Fruit fly (Drosophila melanogaster): ENCODE data around the gene Nubp1.
A peak's percentile ranks its signal among the peaks of the same experiment; 100 is the strongest.

Gene Nubp1

DNA sequence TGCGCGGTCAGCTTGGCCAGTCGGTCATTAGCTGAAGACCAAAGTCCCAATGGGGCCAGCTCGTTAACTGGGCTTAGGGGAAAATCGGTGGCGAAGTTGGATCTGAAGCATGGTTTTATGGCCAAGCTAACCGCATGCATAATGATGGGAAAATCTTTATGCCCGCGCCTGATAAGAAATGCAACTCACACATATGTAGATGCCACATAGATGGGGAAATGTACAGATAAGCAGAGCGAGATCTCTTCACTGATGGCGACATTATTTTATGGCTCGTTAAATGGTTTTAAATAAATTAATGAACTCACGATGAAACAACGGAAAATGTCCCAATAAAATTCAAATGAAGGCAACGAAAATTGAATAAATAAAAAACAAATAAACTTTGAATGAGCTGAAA lies 20.5 kb upstream of the Nubp1 start:
- TF ChIP-seq noc (tag; optimal IDR thresholded peaks at IDR 0.05) = no peak

- TF ChIP-seq noc (tag; optimal IDR thresholded peaks at IDR 0.05) = no peak
Observed at dm6 chr2L:16713929-16714328, 18.4 kb upstream of the Nubp1 start.

DNA sequence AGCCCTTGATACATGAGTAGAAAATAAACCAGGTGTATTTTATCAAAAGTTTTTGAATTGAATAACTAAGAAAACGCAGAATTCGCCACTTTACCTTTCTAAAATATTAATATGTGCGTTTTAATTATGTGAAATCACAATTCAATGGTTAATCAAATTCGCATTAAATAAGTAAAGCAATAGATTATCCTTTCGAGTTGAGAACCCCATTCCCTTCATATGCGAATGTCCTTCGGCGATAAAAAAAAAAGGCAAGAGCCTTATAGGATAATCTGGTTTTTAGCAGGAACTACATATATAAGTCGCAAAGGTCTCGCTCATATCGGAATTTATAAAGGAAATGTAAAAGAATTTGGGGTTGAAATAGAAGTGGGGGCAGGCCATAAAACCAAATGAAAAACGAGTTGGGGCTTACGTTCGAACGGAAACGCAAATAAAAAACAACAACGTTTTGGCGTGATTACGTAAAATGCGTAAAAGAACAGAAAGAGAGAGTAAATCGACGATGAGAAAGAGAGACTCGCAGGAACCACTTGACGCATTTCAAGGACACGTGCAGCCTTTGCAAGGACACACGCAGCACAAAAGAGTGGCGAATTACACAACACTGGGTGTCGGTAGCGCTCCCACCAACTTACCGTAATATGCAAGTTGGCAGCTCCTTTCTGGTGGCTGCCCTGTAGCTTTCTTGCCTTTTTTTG lies 17.1 kb upstream of the Nubp1 start:
- no peak for TF ChIP-seq noc (tag; optimal IDR thresholded peaks at IDR 0.05)

DNA sequence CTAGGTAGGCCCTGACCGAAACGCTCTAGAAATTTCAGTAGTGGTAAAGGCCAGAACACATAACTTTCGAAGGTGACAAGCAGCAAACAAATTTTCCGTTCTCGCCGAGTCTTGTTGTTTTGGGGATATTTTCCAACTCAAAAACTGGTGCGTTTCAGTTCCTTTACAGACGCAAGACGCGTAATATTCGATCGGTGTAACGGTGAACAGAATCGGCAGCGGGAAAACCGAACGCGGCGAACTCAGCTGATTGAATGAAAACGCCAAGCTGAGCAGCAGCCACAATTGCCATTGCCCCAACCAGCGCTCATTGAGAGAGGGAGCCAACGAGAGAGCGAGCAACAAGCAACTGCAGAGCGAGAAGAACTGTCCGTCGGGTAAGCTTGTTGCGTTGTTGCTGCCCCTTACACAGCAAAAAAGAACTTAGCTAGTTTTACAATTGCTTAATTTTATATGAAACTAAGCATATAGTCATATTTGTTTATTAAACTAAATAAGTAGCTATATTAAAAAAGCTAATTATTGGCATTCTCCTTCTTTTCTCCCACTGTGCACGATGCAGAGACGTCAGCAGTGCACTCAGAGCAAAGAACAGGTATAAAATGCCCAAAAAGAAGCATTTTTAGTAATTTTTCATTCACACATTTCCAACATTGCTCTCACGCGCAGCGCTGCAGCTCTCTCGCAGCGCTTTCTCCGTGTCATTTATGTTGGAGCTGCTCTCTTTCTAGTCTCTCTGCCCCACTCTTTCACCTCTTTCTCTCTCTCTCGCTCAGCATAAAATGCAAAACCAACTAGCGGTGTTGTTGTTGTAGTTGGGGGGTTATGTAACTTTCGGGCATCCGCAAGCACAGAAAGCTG lies 16.3 kb upstream of the Nubp1 start, which contains the start of the genes Cyt-c-d and CG31808:
Gene Cyt-c-d (plus strand): TSS at position 51 of the 861 bp plus-strand sequence.
Gene CG31808 (minus strand): TSS at position 355 of the 861 bp plus-strand sequence.
- peak; percentile 83 for TF ChIP-seq noc (tag; optimal IDR thresholded peaks at IDR 0.05)

- TF ChIP-seq noc (tag; optimal IDR thresholded peaks at IDR 0.05) = no peak
Observed at dm6 chr2L:16716771-16717170, 15.6 kb upstream of the Nubp1 start.

dm6 chr2L:16718446-16719173 lies 13.7 kb upstream of the Nubp1 start:
- no peak for TF ChIP-seq noc (tag; optimal IDR thresholded peaks at IDR 0.05)

- TF ChIP-seq noc (tag; optimal IDR thresholded peaks at IDR 0.05) = peak; percentile 49
Observed at dm6 chr2L:16719643-16720515, 12.5 kb upstream of the Nubp1 start, which contains the start of gene Cyt-c-p. Cyt-c-p (plus strand) TSS chr2L:16719932.

DNA sequence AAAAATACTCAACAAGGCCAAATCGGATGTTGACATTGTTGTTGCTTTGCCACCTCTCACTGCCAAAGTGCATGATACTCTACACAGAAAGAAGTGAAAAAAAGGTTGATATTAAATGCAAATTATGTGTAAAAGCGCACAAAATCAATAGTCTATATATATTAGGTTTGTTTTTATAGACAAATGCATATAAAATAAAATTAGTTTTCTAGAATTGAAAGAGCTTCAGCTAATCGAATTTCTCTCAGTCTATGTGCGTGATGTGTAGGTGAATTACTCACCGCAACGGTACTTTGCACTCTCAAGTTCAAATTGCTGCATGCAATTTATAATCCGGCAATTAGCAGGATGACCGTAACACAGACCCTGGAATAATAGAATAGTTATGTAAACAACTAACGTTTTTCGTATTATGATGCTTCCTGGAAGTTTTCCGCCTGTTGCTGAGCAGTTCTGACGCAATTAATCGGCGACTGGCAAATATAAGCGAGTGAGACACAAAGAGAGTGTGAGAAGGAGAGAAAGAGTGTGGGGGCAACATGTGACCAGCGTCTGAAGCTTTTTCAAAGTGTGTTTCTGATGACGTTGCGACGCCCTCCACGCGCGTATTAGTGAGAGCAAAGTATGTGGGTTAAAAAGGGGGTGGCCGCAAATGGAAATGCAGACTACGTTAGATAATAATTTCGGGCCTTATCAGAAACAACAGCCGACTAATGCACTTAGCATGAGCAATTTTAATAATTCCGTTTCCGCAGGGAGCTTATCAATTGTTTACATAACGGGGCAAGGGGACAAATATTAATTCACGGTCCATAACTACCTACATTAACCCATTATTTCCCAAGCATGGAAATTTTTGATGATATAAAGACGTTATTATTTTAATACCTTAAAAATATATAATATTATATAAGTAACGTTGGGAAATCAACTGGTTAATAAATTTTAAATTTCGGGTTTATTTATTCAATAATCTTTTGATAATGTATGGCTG lies 11.3 kb upstream of the Nubp1 start:
- TF ChIP-seq noc (tag; optimal IDR thresholded peaks at IDR 0.05) = peak; percentile 80

DNA sequence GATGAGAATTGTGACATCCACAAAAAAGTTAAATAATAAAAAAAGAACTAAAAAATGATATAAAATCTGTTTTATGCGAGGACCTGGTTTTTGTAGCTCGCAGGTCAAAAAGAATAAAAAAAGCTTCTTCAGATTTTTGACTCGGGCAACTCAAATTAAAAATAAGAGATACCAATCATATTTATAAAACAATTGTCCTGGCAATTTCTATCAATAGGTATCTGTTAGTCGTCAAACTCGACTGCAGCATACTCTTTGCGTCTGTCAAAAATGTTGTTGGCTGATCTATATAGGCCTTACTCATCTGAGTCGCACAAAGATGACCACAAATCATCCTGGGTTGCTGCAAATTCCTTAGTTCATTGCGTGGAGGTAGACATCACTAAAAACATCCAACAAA lies 9.8 kb upstream of the Nubp1 start:
- TF ChIP-seq noc (tag; optimal IDR thresholded peaks at IDR 0.05) = no peak

DNA sequence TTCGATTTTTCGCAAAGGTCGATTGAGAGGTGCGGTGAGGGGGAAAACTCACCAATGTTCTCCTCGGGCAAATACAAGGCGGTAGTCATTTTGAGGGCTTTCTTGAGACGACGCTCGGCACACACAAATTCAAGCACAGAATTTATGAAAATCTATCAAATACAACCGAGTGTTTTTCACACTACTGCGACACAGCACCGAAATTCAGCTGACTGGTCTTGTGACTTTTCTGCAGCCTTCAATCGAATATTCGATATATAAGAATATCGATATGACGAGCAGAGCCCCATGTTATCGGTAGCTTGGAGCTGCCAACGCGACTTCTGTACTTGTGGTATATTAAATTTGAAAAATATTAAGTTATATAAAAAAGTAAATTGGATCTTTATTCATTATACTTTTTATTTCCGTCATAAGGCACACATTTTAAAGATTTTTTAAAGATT lies 4.7 kb upstream of the Nubp1 start, which contains the start of gene VhaSFD:
Gene VhaSFD (minus strand): TSS at position 249 of the 446 bp plus-strand sequence.
- TF ChIP-seq noc (tag; optimal IDR thresholded peaks at IDR 0.05) = peak; percentile 53

dm6 chr2L:16729556-16729955 lies 2.8 kb upstream of the Nubp1 start, which contains the start of gene Tsen2:
Tsen2 (plus strand) TSS chr2L:16729777.
- TF ChIP-seq noc (tag; optimal IDR thresholded peaks at IDR 0.05) = no peak

DNA sequence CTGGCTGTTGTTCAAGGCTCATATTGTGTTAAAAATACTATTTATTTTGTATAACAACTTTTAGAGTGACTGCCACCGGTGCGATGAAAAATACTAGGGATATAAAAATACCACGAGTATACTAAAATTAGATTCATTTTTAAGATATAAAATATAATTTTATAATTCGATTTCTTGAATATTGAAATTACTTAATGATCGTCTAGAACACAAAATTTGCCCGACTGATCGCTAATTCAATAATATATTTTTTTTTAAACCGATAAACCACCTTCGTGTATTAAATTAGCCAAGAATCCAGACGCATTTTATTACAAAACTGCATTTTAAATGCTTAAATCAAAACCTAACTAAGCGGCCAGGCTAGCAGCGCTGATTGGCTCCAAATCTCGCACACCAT lies 1.4 kb upstream of the Nubp1 start, which contains the start of gene CG17996:
Gene CG17996 (minus strand): TSS at position 101 of the 400 bp plus-strand sequence.
- no peak for TF ChIP-seq noc (tag; optimal IDR thresholded peaks at IDR 0.05)

dm6 chr2L:16731799-16732198 lies 551 bp upstream of the Nubp1 start, which contains the start of gene Prosbeta4:
Prosbeta4 (minus strand) TSS chr2L:16732133.
- TF ChIP-seq noc (tag; optimal IDR thresholded peaks at IDR 0.05) = no peak
